Worm (Caenorhabditis elegans) whole organism, young adult: ENCODE results near the gene T05C12.15.

Source experiments
- B0019.2 ChIP-seq: fragments of 200-800 bp; sonication (Bioruptor generic); conservative IDR thresholded peaks from 2 replicates; pipeline ENCODE4 v1.3.6; 2022; ENCODE audit warnings: missing genetic modification reagents, missing genetic modification characterization, missing compliant biosample characterization
- B0261.1 ChIP-seq: sonication (generic microtip); optimal IDR thresholded peaks from 2 replicates; lab custom pipeline; 2016; ENCODE audit warnings: mild to moderate bottlenecking, missing genetic modification characterization, moderate library complexity, missing compliant biosample characterization
- F37B4.10 ChIP-seq: fragments of 200-800 bp; sonication (Bioruptor generic); IDR thresholded peaks from 2 replicates; pipeline ENCODE4 v1.3.6; 2022; ENCODE audit warnings: missing genetic modification characterization, missing compliant biosample characterization
- F39B2.1 ChIP-seq: fragments of 200-800 bp; sonication (Bioruptor generic); IDR thresholded peaks from 2 replicates; pipeline ENCODE4 v1.3.6; 2022; ENCODE audit warnings: missing genetic modification reagents, missing genetic modification characterization, missing compliant biosample characterization
- F55B11.4 ChIP-seq: sonication (generic microtip); optimal IDR thresholded peaks from 2 replicates; lab custom pipeline; 2016; ENCODE audit warnings: missing compliant biosample characterization, missing genetic modification characterization, borderline replicate concordance; ENCODE audit not compliant: insufficient read depth
- F57C9.4 ChIP-seq: sonication (generic microtip); optimal IDR thresholded peaks from 2 replicates; lab custom pipeline; 2017; ENCODE audit warnings: mild to moderate bottlenecking, missing genetic modification characterization, missing compliant biosample characterization
- Y56A3A.18 ChIP-seq: fragments of 200-800 bp; sonication (Bioruptor generic); IDR thresholded peaks from 2 replicates; pipeline ENCODE4 v1.3.6; 2022; ENCODE audit warnings: missing genetic modification reagents, missing genetic modification characterization, missing compliant biosample characterization
- Y67H2A.10 ChIP-seq: fragments of 200-800 bp; sonication (Bioruptor generic); conservative IDR thresholded peaks from 2 replicates; pipeline ENCODE4 v1.3.6; 2022; ENCODE audit warnings: missing genetic modification reagents, missing genetic modification characterization, missing compliant biosample characterization
- Y79H2A.3 ChIP-seq: fragments of 200-800 bp; sonication (Bioruptor generic); conservative IDR thresholded peaks from 2 replicates; pipeline ENCODE4 v1.3.6; 2022; ENCODE audit warnings: missing genetic modification reagents, missing genetic modification characterization, missing compliant biosample characterization
- ZK185.1 ChIP-seq: sonication (generic microtip); optimal IDR thresholded peaks from 2 replicates; lab custom pipeline; 2016; ENCODE audit warnings: mild to moderate bottlenecking, missing genetic modification characterization, missing compliant biosample characterization; ENCODE audit not compliant: poor library complexity, severe bottlenecking
- aptf-3 ChIP-seq: fragments of 200-800 bp; sonication (Bioruptor generic); IDR thresholded peaks from 2 replicates; pipeline ENCODE4 v1.3.6; 2022; ENCODE audit warnings: missing genetic modification characterization, missing compliant biosample characterization
- attf-5 ChIP-seq: fragments of 200-800 bp; sonication (Bioruptor generic); optimal IDR thresholded peaks from 2 replicates; lab custom pipeline; 2018; ENCODE audit warnings: mild to moderate bottlenecking, missing genetic modification characterization, missing compliant biosample characterization
- ccch-3 ChIP-seq: fragments of 200-800 bp; sonication (Bioruptor generic); optimal IDR thresholded peaks from 2 replicates; lab custom pipeline; 2018; ENCODE audit warnings: mild to moderate bottlenecking, missing genetic modification characterization, missing compliant biosample characterization
- dox-1 ChIP-seq: fragments of 200-800 bp; sonication (Bioruptor generic); IDR thresholded peaks from 2 replicates; pipeline ENCODE4 v1.3.6; 2022; ENCODE audit warnings: missing genetic modification reagents, missing genetic modification characterization, missing compliant biosample characterization
- egl-18 ChIP-seq: fragments of 200-800 bp; sonication (Bioruptor generic); IDR thresholded peaks from 2 replicates; pipeline ENCODE4 v1.3.6; 2022; ENCODE audit warnings: missing genetic modification reagents, missing genetic modification characterization, missing compliant biosample characterization
- egl-44 ChIP-seq: fragments of 200-800 bp; sonication (Bioruptor generic); IDR thresholded peaks from 2 replicates; pipeline ENCODE4 v1.3.6; 2022; ENCODE audit warnings: missing genetic modification reagents, missing genetic modification characterization, missing compliant biosample characterization
- egrh-3 ChIP-seq: fragments of 200-800 bp; sonication (Bioruptor generic); IDR thresholded peaks from 2 replicates; pipeline ENCODE4 v1.3.6; 2022; ENCODE audit warnings: missing genetic modification reagents, missing genetic modification characterization, missing compliant biosample characterization
- ekl-4 ChIP-seq: fragments of 200-800 bp; sonication (Bioruptor generic); IDR thresholded peaks from 2 replicates; pipeline ENCODE4 v1.3.6; 2022; ENCODE audit warnings: missing genetic modification reagents, missing genetic modification characterization, missing compliant biosample characterization
- hlh-12 ChIP-seq: sonication (generic microtip); optimal IDR thresholded peaks from 2 replicates; lab custom pipeline; 2016; ENCODE audit warnings: missing genetic modification characterization, missing compliant biosample characterization
- hlh-26 ChIP-seq: fragments of 200-800 bp; sonication (Bioruptor generic); conservative IDR thresholded peaks from 2 replicates; pipeline ENCODE4 v1.3.6; 2022; ENCODE audit warnings: missing genetic modification reagents, missing genetic modification characterization, missing compliant biosample characterization
- hrde-1 ChIP-seq: sonication (generic microtip); optimal IDR thresholded peaks from 2 replicates; lab custom pipeline; 2016; ENCODE audit warnings: missing genetic modification characterization, mild to moderate bottlenecking, missing compliant biosample characterization, moderate library complexity, missing genotype, missing genetic modification reagents, borderline replicate concordance
- lag-1 ChIP-seq: fragments of 200-800 bp; sonication (Bioruptor generic); IDR thresholded peaks from 2 replicates; pipeline ENCODE4 v1.3.6; 2022; ENCODE audit warnings: missing genetic modification reagents, missing genetic modification characterization, missing compliant biosample characterization
- let-607 ChIP-seq, 2 experiments: fragments of 200-800 bp in 1 of 2; sonication (Bioruptor generic) in 1 of 2; sonication (generic microtip) in 1 of 2; optimal IDR thresholded peaks; 2 replicates each; lab custom pipeline; 2016 to 2018; ENCODE audit warnings: mild to moderate bottlenecking in 2 of 2, missing compliant biosample characterization in 2 of 2, missing genetic modification characterization in 2 of 2, moderate library complexity in 2 of 2, missing genotype in 1 of 2
- lin-26 ChIP-seq: fragments of 200-800 bp; sonication (Bioruptor generic); IDR thresholded peaks from 2 replicates; pipeline ENCODE4 v1.3.6; 2022; ENCODE audit warnings: missing genetic modification reagents, missing genetic modification characterization, missing compliant biosample characterization
- lin-35 ChIP-seq, 3 experiments: fragments of 150-350 bp in 2 of 3; sonication (generic microtip) in 1 of 3; optimal IDR thresholded peaks; 2 replicates each; lab custom pipeline; 2014 to 2018; ENCODE audit warnings: missing biosample characterization in 3 of 3, missing genetic modification characterization in 3 of 3, missing genetic modification reagents in 3 of 3
- lin-54 ChIP-seq: fragments of 200-800 bp; sonication (Bioruptor generic); optimal IDR thresholded peaks from 2 replicates; lab custom pipeline; 2018; ENCODE audit warnings: mild to moderate bottlenecking, missing genetic modification characterization, missing compliant biosample characterization
- lsy-27 ChIP-seq: sonication (generic microtip); optimal IDR thresholded peaks from 2 replicates; lab custom pipeline; 2017; ENCODE audit warnings: missing genetic modification characterization, mild to moderate bottlenecking, missing compliant biosample characterization, antibody characterized with exemption, missing genotype, borderline replicate concordance; ENCODE audit not compliant: insufficient read depth
- madf-10 ChIP-seq: sonication (generic microtip); optimal IDR thresholded peaks from 2 replicates; lab custom pipeline; 2016; ENCODE audit warnings: mild to moderate bottlenecking, missing genetic modification characterization, missing compliant biosample characterization
- mel-28 ChIP-seq: sonication (generic microtip); optimal IDR thresholded peaks from 2 replicates; lab custom pipeline; 2016; ENCODE audit warnings: borderline replicate concordance, mild to moderate bottlenecking, missing genetic modification characterization, missing compliant biosample characterization
- nfya-2 ChIP-seq: fragments of 200-800 bp; sonication (Bioruptor generic); IDR thresholded peaks from 2 replicates; pipeline ENCODE4 v1.3.6; 2022; ENCODE audit warnings: missing genetic modification reagents, missing genetic modification characterization, missing compliant biosample characterization
- nfyb-1 ChIP-seq: fragments of 200-800 bp; sonication (Bioruptor generic); IDR thresholded peaks from 2 replicates; pipeline ENCODE4 v1.3.6; 2022; ENCODE audit warnings: missing genetic modification reagents, missing genetic modification characterization, missing compliant biosample characterization
- nhr-80 ChIP-seq: sonication (generic microtip); optimal IDR thresholded peaks from 2 replicates; lab custom pipeline; 2016; ENCODE audit warnings: missing genetic modification characterization, missing compliant biosample characterization
- pha-4 ChIP-seq: fragments of 150-350 bp; sonication (generic microtip); optimal IDR thresholded peaks from 2 replicates; lab custom pipeline; 2014; ENCODE audit warnings: missing biosample characterization, missing genetic modification reagents, missing genetic modification characterization
- rcor-1 ChIP-seq: fragments of 200-800 bp; sonication (Bioruptor generic); IDR thresholded peaks from 2 replicates; pipeline ENCODE4 v1.3.6; 2022; ENCODE audit warnings: missing genetic modification reagents, missing genetic modification characterization, missing compliant biosample characterization
- rec-8 ChIP-seq, 2 experiments: sonication (generic microtip); optimal IDR thresholded peaks; 2 replicates each; lab custom pipeline; 2016; ENCODE audit warnings: mild to moderate bottlenecking in 2 of 2, missing genetic modification characterization in 2 of 2, missing genetic modification reagents in 2 of 2, missing genotype in 2 of 2, missing biosample characterization in 1 of 2, missing compliant biosample characterization in 1 of 2, moderate library complexity in 1 of 2
- rpc-1 ChIP-seq, 2 experiments: fragments of 150-350 bp in 1 of 2; sonication (generic microtip) in 1 of 2; optimal IDR thresholded peaks; 2 replicates each; lab custom pipeline; 2014 to 2018; ENCODE audit warnings: missing biosample characterization in 1 of 2, missing genetic modification characterization in 1 of 2, missing genetic modification reagents in 1 of 2, missing genotype in 1 of 2
- sdz-38 ChIP-seq: sonication (generic microtip); optimal IDR thresholded peaks from 2 replicates; lab custom pipeline; 2016; ENCODE audit warnings: missing genotype, missing genetic modification characterization, missing compliant biosample characterization
- snpc-1.3 ChIP-seq: sonication (generic microtip); optimal IDR thresholded peaks from 2 replicates; lab custom pipeline; 2017; ENCODE audit warnings: missing genetic modification characterization, mild to moderate bottlenecking, missing compliant biosample characterization, antibody characterized with exemption, moderate library complexity, missing genotype, missing genetic modification reagents; ENCODE audit not compliant: insufficient read depth
- somi-1 ChIP-seq: fragments of 200-800 bp; sonication (Bioruptor generic); optimal IDR thresholded peaks from 2 replicates; lab custom pipeline; 2018; ENCODE audit warnings: mild to moderate bottlenecking, missing genetic modification characterization, missing compliant biosample characterization
- tbp1 ChIP-seq: fragments of 200-800 bp; sonication (Bioruptor generic); optimal IDR thresholded peaks from 2 replicates; lab custom pipeline; 2018; ENCODE audit warnings: mild to moderate bottlenecking, missing genetic modification characterization, missing compliant biosample characterization
- unc-130 ChIP-seq: sonication (generic microtip); optimal IDR thresholded peaks from 2 replicates; lab custom pipeline; 2016; ENCODE audit warnings: missing genetic modification reagents, missing genetic modification characterization, missing compliant biosample characterization
- xnd-1 ChIP-seq: sonication (generic microtip); optimal IDR thresholded peaks from 2 replicates; lab custom pipeline; 2016; ENCODE audit warnings: missing genotype, missing genetic modification reagents, missing genetic modification characterization, missing compliant biosample characterization
- ztf-22 ChIP-seq: fragments of 200-800 bp; sonication (Bioruptor generic); optimal IDR thresholded peaks from 2 replicates; lab custom pipeline; 2018; ENCODE audit warnings: mild to moderate bottlenecking, missing genetic modification characterization, moderate library complexity, missing compliant biosample characterization
- ztf-25 ChIP-seq: fragments of 200-800 bp; sonication (Bioruptor generic); IDR thresholded peaks from 2 replicates; pipeline ENCODE4 v1.3.6; 2022; ENCODE audit warnings: missing genetic modification reagents, missing genetic modification characterization, missing compliant biosample characterization
- ztf-6 ChIP-seq: fragments of 200-800 bp; sonication (Bioruptor generic); IDR thresholded peaks from 2 replicates; pipeline ENCODE4 v1.3.6; 2022; ENCODE audit warnings: missing genetic modification reagents, missing genetic modification characterization, missing compliant biosample characterization

The T05C12.15 gene

ce11 chrII:8128273-8129039 is 40.9 kb upstream of the T05C12.15 start:
- TF ChIP-seq unc-130 (GFP tag; lab: Kevin White, UChicago) (no peak), dox-1 (GFP tag; lab: Robert Waterston, UW) (peak; percentile 65), rec-8 (tag; optimal IDR thresholded peaks at IDR 0.05; lab: Kevin White, UChicago) (no peak), Y67H2A.10 (no peak), tbp1 (GFP tag; lab: Kevin White, UChicago) (peak; percentile 11), B0261.1 (tag; lab: Kevin White, UChicago) (no peak), ztf-6 (GFP tag; lab: Robert Waterston, UW) (no peak), F57C9.4 (tag; lab: Kevin White, UChicago) (no peak), egl-18 (GFP tag; lab: Robert Waterston, UW) (no peak), Y79H2A.3 (GFP tag; lab: Robert Waterston, UW) (no peak), pha-4 (tag; lab: Kevin White, UChicago) (no peak), nhr-80 (tag; lab: Kevin White, UChicago) (peak; percentile 37), hlh-26 (no peak), ekl-4 (no peak), hrde-1 (tag; lab: Kevin White, UChicago) (no peak), lin-54 (GFP tag; lab: Kevin White, UChicago) (peak; percentile 6), ztf-22 (GFP tag; lab: Kevin White, UChicago) (no peak), mel-28 (tag; lab: Kevin White, UChicago) (no peak), egrh-3 (GFP tag; lab: Robert Waterston, UW) (peak; percentile 90), hlh-12 (no peak), nfya-2 (no peak), lsy-27 (tag; lab: Kevin White, UChicago) (no peak), F55B11.4 (no peak), let-607 (tag; optimal IDR thresholded peaks at IDR 0.05; lab: Kevin White, UChicago) (no peak), xnd-1 (tag; lab: Kevin White, UChicago) (no peak), madf-10 (tag; lab: Kevin White, UChicago) (peak; percentile 6), B0019.2 (GFP tag; lab: Robert Waterston, UW) (no peak), lin-35 (GFP tag; optimal IDR thresholded peaks at IDR 0.05; lab: Kevin White, UChicago) (no peak), ccch-3 (GFP tag; lab: Kevin White, UChicago) (no peak), rpc-1 (optimal IDR thresholded peaks at IDR 0.05; lab: Kevin White, UChicago) (no peak), rpc-1 (tag; optimal IDR thresholded peaks at IDR 0.05; lab: Kevin White, UChicago) (no peak), sdz-38 (no peak), egl-44 (GFP tag; lab: Robert Waterston, UW) (0 out of 2 replicates have a peak, but pooled peaks have one; percentile 10), ztf-25 (no peak), F37B4.10 (0 out of 2 replicates have a peak, but pooled peaks have one; percentile 28), somi-1 (GFP tag; lab: Kevin White, UChicago) (no peak), F39B2.1 (GFP tag; lab: Robert Waterston, UW) (no peak), aptf-3 (GFP tag; lab: Robert Waterston, UW) (0 out of 2 replicates have a peak, but pooled peaks have one; percentile 40), ZK185.1 (tag; lab: Kevin White, UChicago) (no peak), lag-1 (GFP tag; lab: Robert Waterston, UW) (no peak), snpc-1.3 (no peak), lin-26 (no peak), Y56A3A.18 (GFP tag; lab: Robert Waterston, UW) (no peak), rcor-1 (GFP tag; lab: Robert Waterston, UW) (0 out of 2 replicates have a peak, but pooled peaks have one; percentile 12), attf-5 (GFP tag; lab: Kevin White, UChicago) (peak; percentile 36), nfyb-1 (no peak)
